Fruit fly (Drosophila melanogaster): Measurements from ENCODE around the gene alpha-Est6.

alpha-Est6 gene

dm6 chr3R:7504989-7505761 is 23.4 kb downstream of the alpha-Est6 start, which contains the start of gene alpha-Est9 (continued):
- peak; percentile 69 for TF ChIP-seq Deaf1 (tag; optimal IDR thresholded peaks at IDR 0.05)
- no peak for TF ChIP-seq CG4424 (GFP tag; optimal IDR thresholded peaks at IDR 0.05)
- TF ChIP-seq CG16813 (GFP tag; IDR thresholded peaks at IDR 0.05; ENCODE audit: partially characterized antibody), result no peak
- TF ChIP-seq CG13287 (GFP tag; IDR thresholded peaks at IDR 0.05; ENCODE audit: partially characterized antibody), result peak; percentile 43; the same call in 1 of the 2 replicates
- TF ChIP-seq BEAF-32 (GFP tag; optimal IDR thresholded peaks at IDR 0.05), result no peak
- TF ChIP-seq ttk (GFP tag; IDR thresholded peaks at IDR 0.05), result no peak
- no peak for TF ChIP-seq lmd (GFP tag; IDR thresholded peaks at IDR 0.05)
- TF ChIP-seq gem (tag; optimal IDR thresholded peaks at IDR 0.05), result no peak
- TF ChIP-seq Trl (optimal IDR thresholded peaks at IDR 0.05), result no peak
- no peak for TF ChIP-seq Trl (GFP tag; optimal IDR thresholded peaks at IDR 0.05)
- no peak for TF ChIP-seq D (optimal IDR thresholded peaks at IDR 0.05)
- no peak for TF ChIP-seq D (GFP tag; optimal IDR thresholded peaks at IDR 0.05)
- TF ChIP-seq Nf-YB (GFP tag; optimal IDR thresholded peaks at IDR 0.05), result no peak
- TF ChIP-seq ftz-f1 (GFP tag; optimal IDR thresholded peaks at IDR 0.05), result peak; percentile 68
- no peak for TF ChIP-seq CG6689 (GFP tag; IDR thresholded peaks at IDR 0.05)
- 0 out of 2 replicates have a peak, but pooled peaks have one; percentile 31 for TF ChIP-seq CG14014 (GFP tag; IDR thresholded peaks at IDR 0.05)
- TF ChIP-seq Ravus (GFP tag; IDR thresholded peaks at IDR 0.05), result no peak
- no peak for TF ChIP-seq Usf (GFP tag; optimal IDR thresholded peaks at IDR 0.05)
- no peak for TF ChIP-seq mld (GFP tag; IDR thresholded peaks at IDR 0.05; ENCODE audit: partially characterized antibody)
- no peak for TF ChIP-seq CG17359 (tag; optimal IDR thresholded peaks at IDR 0.05)
- TF ChIP-seq CG6272 (GFP tag; IDR thresholded peaks at IDR 0.05), result no peak
- no peak for TF ChIP-seq CG10366 (GFP tag; IDR thresholded peaks at IDR 0.05)
- no peak for TF ChIP-seq Kr (GFP tag; optimal IDR thresholded peaks at IDR 0.05)
- peak; percentile 67 for TF ChIP-seq sug (tag; optimal IDR thresholded peaks at IDR 0.05)
- peak; percentile 70 for TF ChIP-seq cwo (GFP tag; optimal IDR thresholded peaks at IDR 0.05)
- no peak for TF ChIP-seq gce (GFP tag; IDR thresholded peaks at IDR 0.05)
- no peak for TF ChIP-seq trh (GFP tag; optimal IDR thresholded peaks at IDR 0.05)
- TF ChIP-seq Hr51 (GFP tag; optimal IDR thresholded peaks at IDR 0.05), result no peak
- no peak for TF ChIP-seq CG9876 (GFP tag; optimal IDR thresholded peaks at IDR 0.05)
- no peak for TF ChIP-seq odd (GFP tag; optimal IDR thresholded peaks at IDR 0.05)
- no peak for TF ChIP-seq Hmx (GFP tag; optimal IDR thresholded peaks at IDR 0.05)
- TF ChIP-seq ATbp (GFP tag; optimal IDR thresholded peaks at IDR 0.05), result no peak
- TF ChIP-seq CG9817 (tag; optimal IDR thresholded peaks at IDR 0.05), result peak; percentile 1
- TF ChIP-seq Taf1 (GFP tag; IDR thresholded peaks at IDR 0.05), result no peak
- TF ChIP-seq Aef1 (GFP tag; IDR thresholded peaks at IDR 0.05), result no peak
- TF ChIP-seq NFAT (GFP tag; IDR thresholded peaks at IDR 0.05), result peak; percentile 45; the same call in 1 of the 2 replicates
- TF ChIP-seq CG15011 (GFP tag; optimal IDR thresholded peaks at IDR 0.05), result no peak
- no peak for TF ChIP-seq vnd (GFP tag; IDR thresholded peaks at IDR 0.05; ENCODE audit: partially characterized antibody)
- no peak for TF ChIP-seq CG8290 (GFP tag; optimal IDR thresholded peaks at IDR 0.05)
- TF ChIP-seq CG8290 (tag; optimal IDR thresholded peaks at IDR 0.05), result peak in 1 of 2 experiments; percentile 74
- TF ChIP-seq vvl (GFP tag; IDR thresholded peaks at IDR 0.05), result no peak
- TF ChIP-seq Meics (GFP tag; optimal IDR thresholded peaks at IDR 0.05), result peak; percentile 29
- TF ChIP-seq HmgD (GFP tag; optimal IDR thresholded peaks at IDR 0.05), result no peak
- TF ChIP-seq Chrac-16 (GFP tag; optimal IDR thresholded peaks at IDR 0.05), result no peak
- TF ChIP-seq CG6254 (GFP tag; optimal IDR thresholded peaks at IDR 0.05), result no peak
- TF ChIP-seq Gug (GFP tag; IDR thresholded peaks at IDR 0.05), result no peak
- TF ChIP-seq grn (GFP tag; optimal IDR thresholded peaks at IDR 0.05), result peak; percentile 65
- no peak for TF ChIP-seq toy (GFP tag; IDR thresholded peaks at IDR 0.05)
- no peak for TF ChIP-seq CG1024 (GFP tag; IDR thresholded peaks at IDR 0.05)
- no peak for TF ChIP-seq pan (optimal IDR thresholded peaks at IDR 0.05)
- peak in 1 of 2 experiments; percentile 4 for TF ChIP-seq pan (GFP tag; optimal IDR thresholded peaks at IDR 0.05 in 1 of 2, IDR thresholded peaks at IDR 0.05 in 1 of 2)
